Worm (Caenorhabditis elegans) whole organism, L1 larva: ENCODE measurements around the gene srd-59.

Experiments used
- egl-27 ChIP-seq, 2 experiments: fragments of 150-350 bp in 1 of 2; sonication (generic microtip); optimal IDR thresholded peaks; 3 replicates each; lab custom pipeline; 2017 to 2018; ENCODE audit warnings: missing biosample characterization in 2 of 2, missing genetic modification characterization in 2 of 2, missing genetic modification reagents in 2 of 2
- mab-9 ChIP-seq: fragments of 200-800 bp; sonication (Bioruptor generic); IDR thresholded peaks from 2 replicates; pipeline ENCODE4 v1.3.6; 2022; ENCODE audit warnings: missing genetic modification reagents, missing genetic modification characterization, missing compliant biosample characterization
- nhr-76 ChIP-seq: sonication (generic microtip); optimal IDR thresholded peaks from 2 replicates; lab custom pipeline; 2017; ENCODE audit warnings: missing biosample characterization, missing genetic modification characterization
- ztf-4 ChIP-seq: fragments of 150-350 bp; optimal IDR thresholded peaks from 2 replicates; lab custom pipeline; 2014; ENCODE audit warnings: missing biosample characterization, missing genetic modification characterization

- TF ChIP-seq ztf-4 (tag; lab: Kevin White, UChicago), result no peak
- TF ChIP-seq egl-27 (tag; optimal IDR thresholded peaks at IDR 0.05; lab: Kevin White, UChicago), result no peak
- no peak for TF ChIP-seq mab-9 (GFP tag; lab: Robert Waterston, UW)
- TF ChIP-seq nhr-76 (tag; lab: Kevin White, UChicago), result no peak
These were observed 20.5 kb downstream of the srd-59 start, which contains the start of gene clh-3 for ce11 chrII:7225864-7226522.
